Fruit fly (Drosophila melanogaster): Measurements from ENCODE around the gene Cpr67Fa1.

DNA sequence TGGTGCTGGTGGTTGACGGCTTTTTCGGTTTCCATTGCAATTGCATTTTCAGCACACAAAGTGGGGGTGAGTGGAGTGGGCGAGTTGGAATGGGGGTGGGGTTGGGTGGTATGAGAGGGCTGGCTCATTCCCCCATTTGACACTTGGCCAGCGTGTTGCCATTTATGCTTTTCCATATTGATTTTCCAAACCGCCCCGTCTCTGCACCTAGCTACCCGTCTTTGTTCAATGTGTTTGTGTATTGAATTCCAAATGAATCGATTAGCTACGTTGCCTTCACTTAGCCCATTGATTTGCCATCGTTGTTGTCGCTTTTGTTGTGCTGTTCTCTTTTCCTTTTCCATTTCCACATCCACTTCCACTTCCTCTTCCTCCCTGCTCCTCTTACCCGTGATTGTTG, 46.1 kb upstream of the Cpr67Fa1 start:
- TF ChIP-seq tj (GFP tag; optimal IDR thresholded peaks at IDR 0.05) (no peak), toe (GFP tag; optimal IDR thresholded peaks at IDR 0.05) (no peak), Hr96 (GFP tag; optimal IDR thresholded peaks at IDR 0.05) (no peak), Clk (GFP tag; optimal IDR thresholded peaks at IDR 0.05) (no peak)
